Worm (Caenorhabditis elegans) whole organism, L4/young adult: ENCODE data around the gene F23H11.4.
"Not testable (repeated sequence)": the region's sequence is repeated elsewhere in the genome, so short reads cannot be mapped to it uniquely, and the experiment has no call there.

Experiments used
- W03F9.2 ChIP-seq: fragments of 150-350 bp; optimal IDR thresholded peaks from 2 replicates; lab custom pipeline; 2014; ENCODE audit warnings: missing biosample characterization, missing genetic modification characterization
- dao-5 ChIP-seq: sonication (generic microtip); optimal IDR thresholded peaks from 2 replicates; lab custom pipeline; 2016; ENCODE audit warnings: missing genotype, missing genetic modification characterization, moderate library complexity, missing compliant biosample characterization
- him-1 ChIP-seq: sonication (generic microtip); optimal IDR thresholded peaks from 2 replicates; lab custom pipeline; 2016; ENCODE audit warnings: missing genotype, missing genetic modification reagents, missing genetic modification characterization, missing compliant biosample characterization

- not testable (repeated sequence) for TF ChIP-seq W03F9.2, him-1 (tag; lab: Kevin White, UChicago)
- peak; percentile 29 for TF ChIP-seq dao-5 (tag; lab: Kevin White, UChicago)
Observed at ce11 chrIII:931405-931804, 24.1 kb upstream of the F23H11.4 start.
